Worm (Caenorhabditis elegans): ENCODE data around the gene aagr-2.

aagr-2 gene

DNA sequence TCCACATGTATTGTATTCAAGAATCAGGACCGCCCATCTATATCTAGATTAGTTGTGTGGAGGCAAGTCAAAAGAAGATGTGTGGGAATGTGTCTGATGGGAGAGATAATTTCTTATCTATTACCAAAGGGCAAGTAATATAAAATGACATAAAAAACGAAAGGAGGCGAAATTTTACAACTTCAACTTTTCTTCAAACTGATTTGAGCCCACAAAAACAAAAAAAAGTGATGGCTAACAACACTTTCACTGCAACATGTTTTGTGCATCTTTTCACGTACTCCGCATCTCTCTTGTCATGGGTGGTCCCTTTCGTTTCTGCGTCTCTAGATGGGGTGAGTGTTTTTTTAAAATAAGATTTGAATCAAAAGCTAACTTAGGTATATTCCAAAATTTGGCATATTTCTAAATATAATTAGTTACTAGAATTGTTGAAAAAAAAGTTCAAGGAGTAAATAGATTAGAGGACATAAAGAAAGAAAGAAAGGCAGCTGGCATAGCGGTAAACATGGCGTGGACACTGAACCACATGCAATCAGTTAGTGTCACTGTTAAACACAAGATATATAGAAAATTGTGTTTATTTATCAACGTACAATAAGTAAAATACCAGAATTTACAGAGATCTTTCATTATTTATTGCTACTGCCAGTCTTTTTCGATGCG, 16.6 kb upstream of the aagr-2 start, which contains the start of gene ZK546.19:
ZK546.19 (plus strand) TSS at position 186 of the 666 bp plus-strand sequence.
- TF ChIP-seq rnt-1 (tag; optimal IDR thresholded peaks at IDR 0.05) (peak; percentile 27), unc-42 (tag; optimal IDR thresholded peaks at IDR 0.05) (peak; percentile 5), pag-3 (tag; optimal IDR thresholded peaks at IDR 0.05; ENCODE audit: borderline replicate concordance) (no peak)

DNA sequence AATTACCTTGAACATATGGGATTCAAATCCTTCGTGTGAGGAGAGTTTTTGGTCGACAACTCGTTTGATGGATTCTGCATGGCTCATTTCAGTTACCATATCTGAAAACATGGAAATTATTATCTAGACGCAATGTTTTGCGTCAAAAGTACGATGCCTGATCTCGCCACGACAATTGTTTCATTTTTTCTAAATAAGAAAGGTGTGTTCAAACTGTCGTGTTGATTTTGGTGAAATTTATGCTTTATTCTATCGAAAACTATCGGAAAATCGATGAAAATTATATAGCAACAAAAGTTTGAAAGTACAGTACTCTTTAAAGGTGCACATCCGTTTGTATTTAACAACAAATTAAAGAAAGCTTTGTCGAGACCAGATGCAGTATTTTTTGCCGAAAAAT, 16.0 kb upstream of the aagr-2 start, which contains the start of gene cblc-1:
cblc-1 (minus strand) TSS at position 101 of the 400 bp plus-strand sequence.
- TF ChIP-seq ceh-45 (GFP tag; IDR thresholded peaks at IDR 0.05), result no peak
- TF ChIP-seq ceh-6 (GFP tag; optimal IDR thresholded peaks at IDR 0.05), result no peak
- no peak for TF ChIP-seq nfya-1 (tag; optimal IDR thresholded peaks at IDR 0.05)
- TF ChIP-seq sox-2 (GFP tag; IDR thresholded peaks at IDR 0.05), result no peak
- TF ChIP-seq C08G9.2 (tag; optimal IDR thresholded peaks at IDR 0.05), result no peak
- no peak for TF ChIP-seq elt-2 (tag; optimal IDR thresholded peaks at IDR 0.05)
- no peak for TF ChIP-seq gmeb-2 (tag; optimal IDR thresholded peaks at IDR 0.05)
- no peak for TF ChIP-seq unc-55 (GFP tag; optimal IDR thresholded peaks at IDR 0.05)
- TF ChIP-seq C38D4.7 (GFP tag; optimal IDR thresholded peaks at IDR 0.05), result no peak
- TF ChIP-seq lim-6 (tag; optimal IDR thresholded peaks at IDR 0.05), result no peak
- TF ChIP-seq ceh-19 (GFP tag; optimal IDR thresholded peaks at IDR 0.05), result no peak
- TF ChIP-seq unc-42 (tag; optimal IDR thresholded peaks at IDR 0.05), result no peak
- no peak for TF ChIP-seq ztf-16 (tag; optimal IDR thresholded peaks at IDR 0.05)
- TF ChIP-seq pag-3 (tag; optimal IDR thresholded peaks at IDR 0.05; ENCODE audit: borderline replicate concordance), result no peak
- TF ChIP-seq pat-9 (tag; optimal IDR thresholded peaks at IDR 0.05), result no peak
- TF ChIP-seq ref-2 (tag; optimal IDR thresholded peaks at IDR 0.05), result no peak
- no peak for TF ChIP-seq hlh-8 (tag; optimal IDR thresholded peaks at IDR 0.05)
- no peak for TF ChIP-seq nhr-11 (tag; optimal IDR thresholded peaks at IDR 0.05)
- TF ChIP-seq hlh-6 (tag; optimal IDR thresholded peaks at IDR 0.05), result no peak
- no peak for TF ChIP-seq sdc-2 (tag; optimal IDR thresholded peaks at IDR 0.05)

DNA sequence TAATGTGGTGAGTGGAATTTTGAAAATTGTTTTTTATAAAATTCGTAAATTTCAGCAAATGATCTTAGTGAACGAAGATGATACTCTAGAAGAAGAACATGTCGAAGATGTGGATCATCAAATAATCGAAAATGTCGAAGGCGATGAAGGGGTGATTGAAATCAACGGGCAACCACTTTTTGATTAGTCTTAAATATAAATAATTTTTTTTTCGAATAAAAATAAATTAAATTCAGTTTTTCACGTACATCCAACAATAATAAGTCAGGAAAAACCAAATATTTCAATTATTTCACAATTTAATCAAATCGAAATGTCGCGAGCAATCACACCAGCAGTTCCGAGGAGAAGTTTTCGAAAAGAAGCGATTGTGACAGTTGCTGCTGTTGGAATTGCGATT, 12.7 kb upstream of the aagr-2 start, which contains the start of gene ZK546.4:
ZK546.4 (plus strand) TSS at position 301 of the 400 bp plus-strand sequence.
- TF ChIP-seq eyg-1 (tag; optimal IDR thresholded peaks at IDR 0.05), result no peak
- no peak for TF ChIP-seq ceh-19 (GFP tag; optimal IDR thresholded peaks at IDR 0.05)
- no peak for TF ChIP-seq ref-2 (tag; optimal IDR thresholded peaks at IDR 0.05)
- TF ChIP-seq tbx-2 (tag; optimal IDR thresholded peaks at IDR 0.05), result no peak
- TF ChIP-seq ceh-6 (GFP tag; optimal IDR thresholded peaks at IDR 0.05), result no peak
- TF ChIP-seq che-1 (tag; optimal IDR thresholded peaks at IDR 0.05), result no peak
- TF ChIP-seq fkh-6 (tag; optimal IDR thresholded peaks at IDR 0.05), result no peak
- TF ChIP-seq rnt-1 (tag; optimal IDR thresholded peaks at IDR 0.05), result no peak
- TF ChIP-seq pax-1 (tag; optimal IDR thresholded peaks at IDR 0.05), result no peak
- TF ChIP-seq unc-86 (tag; optimal IDR thresholded peaks at IDR 0.05), result no peak
- no peak for TF ChIP-seq pqm-1 (tag; optimal IDR thresholded peaks at IDR 0.05)

DNA sequence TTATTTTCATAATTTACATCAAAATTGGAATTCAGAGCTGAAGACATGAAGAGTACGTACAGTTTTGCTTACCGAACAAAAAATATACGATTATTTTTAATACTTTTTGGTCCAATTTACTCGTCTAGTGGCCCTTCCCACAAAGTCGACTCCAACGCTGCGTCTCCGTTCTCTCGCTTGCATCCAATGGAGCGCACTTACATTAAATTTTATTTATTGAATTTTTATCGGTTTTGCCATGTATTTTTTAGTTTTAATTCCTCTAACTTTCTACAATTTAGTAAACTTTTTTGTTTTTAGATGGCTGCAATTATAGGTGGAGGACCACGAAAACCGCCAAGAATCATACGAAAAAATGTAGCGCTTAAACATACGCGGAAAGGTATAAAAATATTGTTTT, 10.5 kb upstream of the aagr-2 start, which contains the start of gene ZK546.5:
ZK546.5 (plus strand) TSS at position 301 of the 400 bp plus-strand sequence.
- TF ChIP-seq madf-2 (tag; optimal IDR thresholded peaks at IDR 0.05) (no peak), unc-42 (tag; optimal IDR thresholded peaks at IDR 0.05) (peak; percentile 60), ceh-48 (tag; optimal IDR thresholded peaks at IDR 0.05) (peak; percentile 25)

DNA sequence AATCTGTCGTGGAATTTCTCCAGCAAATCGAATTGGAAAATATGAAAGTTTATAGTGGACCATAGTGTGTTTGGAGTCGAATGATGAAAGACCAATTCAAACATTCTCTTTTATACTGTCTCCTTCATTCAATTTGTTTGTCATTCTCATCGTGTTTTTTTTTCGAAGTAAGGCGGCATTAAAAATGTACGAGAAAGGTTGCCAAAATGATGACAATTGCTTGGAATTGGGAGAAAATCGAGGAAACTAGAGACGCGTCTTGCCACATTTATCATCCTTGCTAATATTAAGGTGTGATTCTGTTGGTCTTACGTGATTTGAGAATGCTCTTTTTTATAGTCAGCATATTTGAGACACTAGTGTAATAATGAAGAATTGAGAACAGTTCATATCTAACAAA, 9.9 kb upstream of the aagr-2 start, which contains the start of gene gst-30:
gst-30 (minus strand) TSS at position 101 of the 400 bp plus-strand sequence.
- TF ChIP-seq tbx-7 (tag; optimal IDR thresholded peaks at IDR 0.05), result no peak
- no peak for TF ChIP-seq nfya-1 (tag; optimal IDR thresholded peaks at IDR 0.05)
- TF ChIP-seq ceh-24 (tag; optimal IDR thresholded peaks at IDR 0.05), result no peak
- TF ChIP-seq ceh-14 (tag; optimal IDR thresholded peaks at IDR 0.05), result no peak
- TF ChIP-seq unc-3 (GFP tag; conservative IDR thresholded peaks at IDR 0.05), result no peak
- TF ChIP-seq unc-3 (tag; optimal IDR thresholded peaks at IDR 0.05), result no peak
- no peak for TF ChIP-seq ztf-16 (tag; optimal IDR thresholded peaks at IDR 0.05)
- no peak for TF ChIP-seq ceh-19 (GFP tag; optimal IDR thresholded peaks at IDR 0.05)
- TF ChIP-seq pag-3 (tag; optimal IDR thresholded peaks at IDR 0.05; ENCODE audit: borderline replicate concordance), result no peak
- TF ChIP-seq Y22D7AL.16 (tag; optimal IDR thresholded peaks at IDR 0.05), result no peak
- no peak for TF ChIP-seq ceh-18 (tag; optimal IDR thresholded peaks at IDR 0.05)
- TF ChIP-seq odd-2 (tag; optimal IDR thresholded peaks at IDR 0.05), result no peak
- TF ChIP-seq ref-2 (tag; optimal IDR thresholded peaks at IDR 0.05), result no peak
- no peak for TF ChIP-seq ama-1 (optimal IDR thresholded peaks at IDR 0.05)
- no peak for TF ChIP-seq tbx-2 (tag; optimal IDR thresholded peaks at IDR 0.05)
- no peak for TF ChIP-seq dve-1 (tag; optimal IDR thresholded peaks at IDR 0.05)

Data from whole organism, late embryonic.